Fruit fly (Drosophila melanogaster) whole organism, embryonic: Measurements from ENCODE around the gene CG12206.

Source experiments
- CG10565 ChIP-seq: fragments of 200-800 bp; sonication (Bioruptor generic); optimal IDR thresholded peaks from 3 replicates; lab custom pipeline; 2016; ENCODE audit warnings: missing biosample characterization, mild to moderate bottlenecking, missing genetic modification characterization
- CG11093 ChIP-seq: fragments of 200-800 bp; sonication (Bioruptor generic); IDR thresholded peaks from 3 replicates; pipeline ENCODE4 v1.3.6; 2022; ENCODE audit warnings: missing biosample characterization, missing genetic modification characterization
- CG13123 ChIP-seq: fragments of 200-800 bp; sonication (Bioruptor generic); optimal IDR thresholded peaks from 2 replicates; lab custom pipeline; 2016; ENCODE audit warnings: missing biosample characterization, missing genetic modification characterization
- CG14014 ChIP-seq: fragments of 200-800 bp; sonication (Bioruptor generic); IDR thresholded peaks from 2 replicates; pipeline ENCODE4 v1.3.6; 2022; ENCODE audit warnings: missing biosample characterization, missing genetic modification characterization
- CG1529 ChIP-seq: fragments of 200-800 bp; sonication (Bioruptor generic); optimal IDR thresholded peaks from 3 replicates; lab custom pipeline; 2018; ENCODE audit warnings: missing biosample characterization, missing genetic modification characterization
- CG15479 ChIP-seq: fragments of 200-800 bp; sonication (Bioruptor generic); optimal IDR thresholded peaks from 3 replicates; lab custom pipeline; 2019; ENCODE audit warnings: missing biosample characterization, mild to moderate bottlenecking, missing genetic modification characterization, moderate library complexity
- CG1602 ChIP-seq: fragments of 200-800 bp; sonication (Bioruptor generic); optimal IDR thresholded peaks from 3 replicates; lab custom pipeline; 2016; ENCODE audit warnings: missing biosample characterization, missing genetic modification characterization
- CG16813 ChIP-seq: fragments of 200-800 bp; sonication (Bioruptor generic); IDR thresholded peaks from 3 replicates; pipeline ENCODE4 v1.3.6; 2022; ENCODE audit warnings: missing biosample characterization, missing genetic modification characterization; ENCODE audit not compliant: partially characterized antibody
- CG17829 ChIP-seq: fragments of 200-800 bp; optimal IDR thresholded peaks from 2 replicates; lab custom pipeline; 2019; ENCODE audit warnings: missing biosample characterization, mild to moderate bottlenecking, missing genetic modification characterization, moderate library complexity
- CG2202 ChIP-seq: fragments of 200-800 bp; sonication (Bioruptor generic); optimal IDR thresholded peaks from 2 replicates; lab custom pipeline; 2018; ENCODE audit warnings: missing biosample characterization, mild to moderate bottlenecking, missing genetic modification characterization
- CG2875 ChIP-seq: fragments of 200-800 bp; sonication (Bioruptor generic); optimal IDR thresholded peaks from 2 replicates; lab custom pipeline; 2017; ENCODE audit warnings: missing biosample characterization, mild to moderate bottlenecking, missing genetic modification characterization, missing genetic modification reagents
- CG43689 ChIP-seq: fragments of 200-800 bp; sonication (Bioruptor generic); IDR thresholded peaks from 2 replicates; pipeline ENCODE4 v1.3.6; 2022; ENCODE audit warnings: missing biosample characterization, missing genetic modification characterization
- CG6272 ChIP-seq: fragments of 200-800 bp; sonication (Bioruptor generic); IDR thresholded peaks from 2 replicates; pipeline ENCODE4 v1.3.6; 2022; ENCODE audit warnings: missing biosample characterization, missing genetic modification characterization
- CG6683 ChIP-seq: fragments of 200-800 bp; sonication (Bioruptor generic); optimal IDR thresholded peaks from 2 replicates; lab custom pipeline; 2017; ENCODE audit warnings: missing biosample characterization, mild to moderate bottlenecking, missing genetic modification characterization, missing genetic modification reagents
- CG6765 ChIP-seq: fragments of 200-800 bp; sonication (Bioruptor generic); optimal IDR thresholded peaks from 3 replicates; lab custom pipeline; 2017; ENCODE audit warnings: missing biosample characterization, mild to moderate bottlenecking, missing genetic modification characterization
- CG6791 ChIP-seq: fragments of 200-800 bp; sonication (Bioruptor generic); IDR thresholded peaks from 3 replicates; pipeline ENCODE4 v1.3.6; 2022; ENCODE audit warnings: missing biosample characterization, missing genetic modification characterization; ENCODE audit not compliant: partially characterized antibody
- CG7928 ChIP-seq: fragments of 200-800 bp; sonication (Bioruptor generic); optimal IDR thresholded peaks from 2 replicates; lab custom pipeline; 2017; ENCODE audit warnings: missing biosample characterization, mild to moderate bottlenecking, missing genetic modification characterization
- CG8478 ChIP-seq: fragments of >200 bp; optimal IDR thresholded peaks from 2 replicates; lab custom pipeline; 2018
- CG9609 ChIP-seq: fragments of 200-800 bp; sonication (Bioruptor generic); optimal IDR thresholded peaks from 3 replicates; lab custom pipeline; 2016; ENCODE audit warnings: missing biosample characterization, missing genetic modification characterization
- CG9727 ChIP-seq: fragments of 200-800 bp; sonication (Bioruptor generic); optimal IDR thresholded peaks from 3 replicates; lab custom pipeline; 2017; ENCODE audit warnings: missing biosample characterization, mild to moderate bottlenecking, missing genetic modification characterization
- CoRest ChIP-seq: fragments of 200-800 bp; sonication (Bioruptor generic); optimal IDR thresholded peaks from 3 replicates; lab custom pipeline; 2018; ENCODE audit warnings: missing biosample characterization, mild to moderate bottlenecking, missing genetic modification characterization, moderate library complexity
- D19A ChIP-seq: fragments of 200-800 bp; optimal IDR thresholded peaks from 3 replicates; lab custom pipeline; 2019; ENCODE audit warnings: missing biosample characterization, mild to moderate bottlenecking, missing genetic modification characterization, moderate library complexity
- Dek ChIP-seq: fragments of 200-800 bp; sonication (Bioruptor generic); optimal IDR thresholded peaks from 3 replicates; lab custom pipeline; 2019; ENCODE audit warnings: missing biosample characterization, mild to moderate bottlenecking, missing genetic modification characterization, moderate library complexity
- Dll ChIP-seq: fragments of 200-800 bp; sonication (Bioruptor generic); IDR thresholded peaks from 4 replicates; pipeline ENCODE4 v1.3.6; 2022; ENCODE audit warnings: missing biosample characterization, missing genetic modification characterization; ENCODE audit not compliant: partially characterized antibody
- Dref ChIP-seq: fragments of 200-800 bp; sonication (Bioruptor generic); IDR thresholded peaks from 2 replicates; pipeline ENCODE4 v1.3.6; 2022; ENCODE audit warnings: missing biosample characterization, missing genetic modification characterization
- MBD-R2 ChIP-seq: fragments of 200-800 bp; sonication (Bioruptor generic); IDR thresholded peaks from 2 replicates; pipeline ENCODE4 v1.3.6; 2022; ENCODE audit warnings: missing biosample characterization, missing genetic modification characterization
- Myb ChIP-seq: fragments of 200-800 bp; sonication (Bioruptor generic); optimal IDR thresholded peaks from 2 replicates; lab custom pipeline; 2016; ENCODE audit warnings: missing biosample characterization, missing genetic modification characterization
- Sin3A ChIP-seq: fragments of >200 bp; optimal IDR thresholded peaks from 2 replicates; lab custom pipeline; 2018
- Sox102F ChIP-seq: fragments of 200-800 bp; sonication (Bioruptor generic); optimal IDR thresholded peaks from 2 replicates; lab custom pipeline; 2018; ENCODE audit warnings: missing biosample characterization, mild to moderate bottlenecking, missing genetic modification characterization, moderate library complexity
- Spps ChIP-seq: fragments of 200-800 bp; sonication (Bioruptor generic); optimal IDR thresholded peaks from 2 replicates; lab custom pipeline; 2018; ENCODE audit warnings: missing biosample characterization, mild to moderate bottlenecking, missing genetic modification characterization
- Taf1 ChIP-seq: fragments of 200-800 bp; sonication (Bioruptor generic); IDR thresholded peaks from 2 replicates; pipeline ENCODE4 v1.3.6; 2022; ENCODE audit warnings: missing biosample characterization, missing genetic modification characterization
- Trl ChIP-seq, 3 experiments: fragments of >200 bp in 2 of 3; fragments of 200-800 bp in 1 of 3; sonication (Bioruptor generic) in 1 of 3; optimal IDR thresholded peaks; 2 replicates in 1 of 3; 3 replicates in 2 of 3; lab custom pipeline; 2016 to 2017; ENCODE audit warnings: missing biosample characterization in 1 of 3, missing genetic modification characterization in 1 of 3
- br ChIP-seq: fragments of >200 bp; optimal IDR thresholded peaks from 2 replicates; lab custom pipeline; 2017
- cas ChIP-seq: fragments of 200-800 bp; sonication (Bioruptor generic); IDR thresholded peaks from 2 replicates; pipeline ENCODE4 v1.3.6; 2022; ENCODE audit warnings: missing biosample characterization, missing genetic modification characterization
- cato ChIP-seq: fragments of 200-800 bp; sonication (Bioruptor generic); optimal IDR thresholded peaks from 2 replicates; lab custom pipeline; 2016; ENCODE audit warnings: missing biosample characterization, missing genetic modification characterization, borderline replicate concordance
- danr ChIP-seq: fragments of 200-800 bp; sonication (Bioruptor generic); IDR thresholded peaks from 2 replicates; pipeline ENCODE4 v1.3.6; 2022; ENCODE audit warnings: missing biosample characterization, missing genetic modification characterization
- dysf ChIP-seq: fragments of 200-800 bp; sonication (Bioruptor generic); IDR thresholded peaks from 3 replicates; pipeline ENCODE4 v1.3.6; 2022; ENCODE audit warnings: missing biosample characterization, missing genetic modification characterization
- eve ChIP-seq, 2 experiments: fragments of >200 bp; optimal IDR thresholded peaks; 2 replicates each; lab custom pipeline; 2017; ENCODE audit warnings: missing biosample characterization in 2 of 2, missing genetic modification characterization in 2 of 2
- hbn ChIP-seq: fragments of 200-800 bp; sonication (Bioruptor generic); IDR thresholded peaks from 2 replicates; pipeline ENCODE4 v1.3.6; 2022; ENCODE audit warnings: missing biosample characterization, missing genetic modification characterization; ENCODE audit not compliant: partially characterized antibody
- insv ChIP-seq, 2 experiments: fragments of 200-800 bp; sonication (Bioruptor generic); optimal IDR thresholded peaks; 3 replicates each; lab custom pipeline; 2016 to 2018; ENCODE audit warnings: missing biosample characterization in 2 of 2, missing genetic modification characterization in 2 of 2
- jing ChIP-seq: fragments of 200-800 bp; sonication (Bioruptor generic); optimal IDR thresholded peaks from 2 replicates; lab custom pipeline; 2018; ENCODE audit warnings: missing biosample characterization, mild to moderate bottlenecking, missing genetic modification characterization
- lilli ChIP-seq: fragments of 200-800 bp; sonication (Bioruptor generic); optimal IDR thresholded peaks from 3 replicates; lab custom pipeline; 2016; ENCODE audit warnings: missing biosample characterization, missing genetic modification characterization
- lov ChIP-seq, 2 experiments: fragments of 200-800 bp in 1 of 2; fragments of >200 bp in 1 of 2; sonication (Bioruptor generic) in 1 of 2; IDR thresholded peaks in 1 of 2; optimal IDR thresholded peaks in 1 of 2; 2 replicates in 1 of 2; 3 replicates in 1 of 2; pipeline versions ENCODE4 v1.3.6 to Lab custom; 2017 to 2022; ENCODE audit warnings: missing biosample characterization in 1 of 2, missing genetic modification characterization in 1 of 2
- maf-S ChIP-seq: fragments of 200-800 bp; sonication (Bioruptor generic); optimal IDR thresholded peaks from 2 replicates; lab custom pipeline; 2016; ENCODE audit warnings: missing biosample characterization, missing genetic modification characterization
- nerfin-2 ChIP-seq: fragments of 200-800 bp; sonication (Bioruptor generic); IDR thresholded peaks from 2 replicates; pipeline ENCODE4 v1.3.6; 2022; ENCODE audit warnings: missing biosample characterization, missing genetic modification characterization; ENCODE audit not compliant: partially characterized antibody
- onecut ChIP-seq: fragments of 200-800 bp; sonication (Bioruptor generic); IDR thresholded peaks from 2 replicates; pipeline ENCODE4 v1.3.6; 2022; ENCODE audit warnings: missing biosample characterization, missing genetic modification characterization
- row ChIP-seq: fragments of 200-800 bp; sonication (Bioruptor generic); IDR thresholded peaks from 3 replicates; pipeline ENCODE4 v1.3.6; 2022; ENCODE audit warnings: missing biosample characterization, missing genetic modification characterization
- schlank ChIP-seq: fragments of 200-800 bp; sonication (Bioruptor generic); optimal IDR thresholded peaks from 2 replicates; lab custom pipeline; 2018; ENCODE audit warnings: missing biosample characterization, mild to moderate bottlenecking, missing genetic modification characterization
- shn ChIP-seq: fragments of 200-800 bp; sonication (Bioruptor generic); optimal IDR thresholded peaks from 3 replicates; lab custom pipeline; 2016; ENCODE audit warnings: missing biosample characterization, missing genetic modification characterization
- stwl ChIP-seq: fragments of 200-800 bp; sonication (Bioruptor generic); optimal IDR thresholded peaks from 3 replicates; lab custom pipeline; 2018; ENCODE audit warnings: missing biosample characterization, mild to moderate bottlenecking, missing genetic modification characterization, moderate library complexity
- tx ChIP-seq: fragments of 200-800 bp; sonication (Bioruptor generic); optimal IDR thresholded peaks from 2 replicates; lab custom pipeline; 2016; ENCODE audit warnings: missing biosample characterization, missing genetic modification characterization

Gene CG12206

DNA sequence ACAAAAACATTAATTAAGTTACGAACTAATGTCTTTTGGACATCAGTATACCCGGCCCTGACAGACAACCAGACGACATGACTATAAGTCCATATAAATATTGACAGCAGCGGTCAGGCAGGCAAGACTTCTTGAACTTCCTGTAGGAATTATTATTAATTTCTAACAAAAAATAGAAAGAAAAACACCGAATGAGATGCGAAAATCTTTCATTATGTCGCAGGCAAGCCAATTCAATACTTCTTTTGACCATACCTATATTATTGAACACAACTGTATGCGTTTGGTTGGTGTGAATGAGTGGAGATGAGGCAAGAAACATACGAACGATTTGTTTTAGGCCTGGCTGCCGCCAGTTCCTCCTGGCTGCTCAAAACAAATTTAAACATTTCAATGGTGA lies 49.4 kb downstream of the CG12206 start (continued):
- TF ChIP-seq shn (GFP tag; lab: Kevin White, UChicago) (peak; percentile 49), lilli (GFP tag; lab: Kevin White, UChicago) (peak; percentile 81), Dek (tag; lab: Kevin White, UChicago) (peak; percentile 73), eve (GFP tag; optimal IDR thresholded peaks at IDR 0.05; lab: Kevin White, UChicago) (peak in 1 of 2 experiments; percentile 76), onecut (GFP tag; lab: Robert Waterston, UW) (peak; percentile 59), Spps (tag; lab: Kevin White, UChicago) (peak; percentile 52), CG10565 (GFP tag; lab: Kevin White, UChicago) (peak; percentile 7), maf-S (GFP tag; lab: Kevin White, UChicago) (peak; percentile 46), CG9609 (GFP tag; lab: Kevin White, UChicago) (peak; percentile 78), schlank (tag; lab: Kevin White, UChicago) (peak; percentile 29), MBD-R2 (GFP tag; lab: Robert Waterston, UW) (peak; percentile 44; the same call in 1 of the 2 replicates), CoRest (tag; lab: Kevin White, UChicago) (peak; percentile 82), CG14014 (GFP tag; lab: Robert Waterston, UW) (peak; percentile 79), Taf1 (GFP tag; lab: Robert Waterston, UW) (peak; percentile 19; the same call in 1 of the 2 replicates), CG1529 (GFP tag; lab: Kevin White, UChicago) (peak; percentile 53), CG2875 (GFP tag; lab: Kevin White, UChicago) (peak; percentile 73), danr (GFP tag; lab: Robert Waterston, UW) (peak; percentile 56; the same call in 1 of the 2 replicates), br (lab: Kevin White, UChicago) (no peak), CG11093 (GFP tag; lab: Robert Waterston, UW) (peak; percentile 74), hbn (GFP tag; lab: Robert Waterston, UW) (no peak), CG8478 (no peak), nerfin-2 (GFP tag; lab: Robert Waterston, UW) (no peak), lov (optimal IDR thresholded peaks at IDR 0.05; lab: Kevin White, UChicago) (no peak), lov (GFP tag; IDR thresholded peaks at IDR 0.05; lab: Robert Waterston, UW) (peak; percentile 86), CG7928 (GFP tag; lab: Kevin White, UChicago) (peak; percentile 24), CG17829 (peak; percentile 77), Myb (GFP tag; lab: Kevin White, UChicago) (peak; percentile 44), CG6272 (GFP tag; lab: Robert Waterston, UW) (peak; percentile 41; the same call in 1 of the 2 replicates), CG43689 (GFP tag; lab: Robert Waterston, UW) (peak; percentile 73), CG6683 (GFP tag; lab: Kevin White, UChicago) (peak; percentile 32), D19A (peak; percentile 72), CG16813 (GFP tag; lab: Robert Waterston, UW) (no peak), CG15479 (no peak), CG13123 (GFP tag; lab: Kevin White, UChicago) (peak; percentile 41), tx (GFP tag; lab: Kevin White, UChicago) (peak; percentile 67), Sin3A (lab: Kevin White, UChicago) (no peak), dysf (GFP tag; lab: Robert Waterston, UW) (peak; percentile 90), jing (peak; percentile 81), Sox102F (GFP tag; lab: Kevin White, UChicago) (peak; percentile 88), CG2202 (tag; lab: Kevin White, UChicago) (peak; percentile 49), Dll (GFP tag; lab: Robert Waterston, UW) (no peak), stwl (tag; lab: Kevin White, UChicago) (no peak), CG6791 (GFP tag; lab: Robert Waterston, UW) (no peak), cas (GFP tag; lab: Robert Waterston, UW) (peak; percentile 46; the same call in 1 of the 2 replicates), Trl (optimal IDR thresholded peaks at IDR 0.05; lab: Kevin White, UChicago) (no peak), Trl (GFP tag; optimal IDR thresholded peaks at IDR 0.05; lab: Kevin White, UChicago) (peak; percentile 79), CG9727 (GFP tag; lab: Kevin White, UChicago) (peak; percentile 65), Dref (GFP tag; lab: Robert Waterston, UW) (no peak), CG6765 (GFP tag; lab: Kevin White, UChicago) (peak; percentile 49), insv (GFP tag; optimal IDR thresholded peaks at IDR 0.05; lab: Kevin White, UChicago) (no peak), CG1602 (GFP tag; lab: Kevin White, UChicago) (peak; percentile 71), row (GFP tag; lab: Robert Waterston, UW) (peak; percentile 88), cato (GFP tag; lab: Kevin White, UChicago) (peak; percentile 63)
